Worm (Caenorhabditis elegans): ENCODE measurements around the gene pmk-1.

- no peak for TF ChIP-seq him-1 (tag; optimal IDR thresholded peaks at IDR 0.05)
- no peak for TF ChIP-seq W03F9.2 (tag; optimal IDR thresholded peaks at IDR 0.05)
Measured at ce11 chrIV:8182566-8182965, 34.0 kb downstream of the pmk-1 start.

All from whole organism, L4/young adult.